Fruit fly (Drosophila melanogaster): ENCODE data around the gene bwa.

DNA sequence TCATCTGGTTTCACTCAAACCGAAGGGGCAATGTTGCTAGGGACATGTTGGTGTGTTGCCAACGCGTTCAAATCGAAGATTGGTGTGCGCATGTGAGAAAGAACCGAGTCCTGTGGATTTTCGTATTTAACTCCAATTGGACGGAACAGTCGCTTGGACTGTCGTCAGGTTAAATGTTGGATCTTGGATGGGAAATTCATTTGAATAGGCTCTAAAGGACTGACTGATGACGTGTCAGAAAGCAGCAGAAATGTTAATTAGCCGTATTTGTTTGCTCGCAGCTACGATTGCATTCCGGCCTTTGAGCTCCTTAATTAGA, 55.0 kb downstream of the bwa start:
- no peak for TF ChIP-seq psq (optimal IDR thresholded peaks at IDR 0.05)
- no peak for TF ChIP-seq h (optimal IDR thresholded peaks at IDR 0.05)
